Fruit fly (Drosophila melanogaster): Measurements from ENCODE around the gene CG8661.

- TF ChIP-seq repo (GFP tag; optimal IDR thresholded peaks at IDR 0.05): no peak
- TF ChIP-seq grau (tag; optimal IDR thresholded peaks at IDR 0.05): no peak
These were observed 9.5 kb downstream of the CG8661 start for dm6 chrX:17274798-17275197.
